Fruit fly (Drosophila melanogaster) whole organism, embryonic: ENCODE data around the gene Ciz1.

Experiments
- Bdp1 ChIP-seq: fragments of 200-800 bp; sonication (Bioruptor generic); optimal IDR thresholded peaks from 3 replicates; lab custom pipeline; 2016; ENCODE audit warnings: missing biosample characterization, missing genetic modification characterization
- CG10274 ChIP-seq: fragments of 200-800 bp; sonication (Bioruptor generic); optimal IDR thresholded peaks from 3 replicates; lab custom pipeline; 2017; ENCODE audit warnings: missing biosample characterization, mild to moderate bottlenecking, missing genetic modification characterization
- CG10462 ChIP-seq: fragments of 200-800 bp; sonication (Bioruptor generic); optimal IDR thresholded peaks from 2 replicates; lab custom pipeline; 2016; ENCODE audit warnings: missing biosample characterization, missing genetic modification characterization
- CG11398 ChIP-seq: fragments of 200-800 bp; sonication (Bioruptor generic); optimal IDR thresholded peaks from 2 replicates; lab custom pipeline; 2016; ENCODE audit warnings: missing biosample characterization, missing genetic modification characterization
- CG12391 ChIP-seq: fragments of 200-800 bp; sonication (Bioruptor generic); optimal IDR thresholded peaks from 3 replicates; lab custom pipeline; 2018; ENCODE audit warnings: missing biosample characterization, mild to moderate bottlenecking, missing genetic modification characterization, moderate library complexity
- CG16813 ChIP-seq: fragments of 200-800 bp; sonication (Bioruptor generic); IDR thresholded peaks from 3 replicates; pipeline ENCODE4 v1.3.6; 2022; ENCODE audit warnings: missing biosample characterization, missing genetic modification characterization; ENCODE audit not compliant: partially characterized antibody
- CG17361 ChIP-seq: fragments of 200-800 bp; sonication (Bioruptor generic); IDR thresholded peaks from 3 replicates; pipeline ENCODE4 v1.3.6; 2022; ENCODE audit warnings: missing biosample characterization, missing genetic modification characterization
- CG17912 ChIP-seq: fragments of 200-800 bp; sonication (Bioruptor generic); optimal IDR thresholded peaks from 2 replicates; lab custom pipeline; 2018; ENCODE audit warnings: missing biosample characterization, mild to moderate bottlenecking, missing genetic modification characterization
- CG2889 ChIP-seq: fragments of 200-800 bp; sonication (Bioruptor generic); IDR thresholded peaks from 3 replicates; pipeline ENCODE4 v1.3.6; 2022; ENCODE audit warnings: missing biosample characterization, missing genetic modification characterization
- CG33557 ChIP-seq: fragments of 200-800 bp; sonication (Bioruptor generic); optimal IDR thresholded peaks from 2 replicates; lab custom pipeline; 2019; ENCODE audit warnings: missing biosample characterization, mild to moderate bottlenecking, missing genetic modification characterization, moderate library complexity
- CG3407 ChIP-seq: fragments of 200-800 bp; sonication (Bioruptor generic); optimal IDR thresholded peaks from 2 replicates; lab custom pipeline; 2018; ENCODE audit warnings: missing biosample characterization, mild to moderate bottlenecking, missing genetic modification characterization
- CG3995 ChIP-seq: fragments of 200-800 bp; sonication (Bioruptor generic); optimal IDR thresholded peaks from 3 replicates; lab custom pipeline; 2016; ENCODE audit warnings: missing biosample characterization, missing genetic modification characterization
- CG4617 ChIP-seq: fragments of 200-800 bp; sonication (Bioruptor generic); optimal IDR thresholded peaks from 3 replicates; lab custom pipeline; 2016; ENCODE audit warnings: missing biosample characterization, missing genetic modification characterization, borderline replicate concordance
- CHES-1-like ChIP-seq: fragments of 200-800 bp; sonication (Bioruptor generic); optimal IDR thresholded peaks from 2 replicates; lab custom pipeline; 2016; ENCODE audit warnings: missing biosample characterization, missing genetic modification characterization
- Chrac-16 ChIP-seq: fragments of 200-800 bp; sonication (Bioruptor generic); optimal IDR thresholded peaks from 3 replicates; lab custom pipeline; 2016; ENCODE audit warnings: missing biosample characterization, missing genetic modification characterization
- D ChIP-seq, 2 experiments: fragments of 200-800 bp in 1 of 2; fragments of >200 bp in 1 of 2; sonication (Bioruptor generic) in 1 of 2; optimal IDR thresholded peaks; 2 replicates in 1 of 2; 3 replicates in 1 of 2; lab custom pipeline; 2017; ENCODE audit warnings: mild to moderate bottlenecking in 1 of 2, missing biosample characterization in 1 of 2, missing genetic modification characterization in 1 of 2, missing genetic modification reagents in 1 of 2
- Dp ChIP-seq: fragments of 200-800 bp; sonication (Bioruptor generic); optimal IDR thresholded peaks from 2 replicates; lab custom pipeline; 2018; ENCODE audit warnings: missing biosample characterization, mild to moderate bottlenecking, missing genetic modification characterization, moderate library complexity
- Drgx ChIP-seq: fragments of 200-800 bp; sonication (Bioruptor generic); IDR thresholded peaks from 2 replicates; pipeline ENCODE4 v1.3.6; 2022; ENCODE audit warnings: missing biosample characterization, missing genetic modification characterization
- E2f2 ChIP-seq: fragments of 200-800 bp; sonication (Bioruptor generic); IDR thresholded peaks from 2 replicates; pipeline ENCODE4 v1.3.6; 2022; ENCODE audit warnings: missing biosample characterization, missing genetic modification characterization
- Gsc ChIP-seq: fragments of 200-800 bp; sonication (Bioruptor generic); IDR thresholded peaks from 2 replicates; pipeline ENCODE4 v1.3.6; 2022; ENCODE audit warnings: missing biosample characterization, missing genetic modification characterization
- Gug ChIP-seq: fragments of 200-800 bp; sonication (Bioruptor generic); IDR thresholded peaks from 4 replicates; pipeline ENCODE4 v1.3.6; 2022; ENCODE audit warnings: missing biosample characterization, missing genetic modification characterization
- Kr ChIP-seq: fragments of 200-800 bp; sonication (Bioruptor generic); optimal IDR thresholded peaks from 2 replicates; lab custom pipeline; 2017; ENCODE audit warnings: missing biosample characterization, mild to moderate bottlenecking, missing genetic modification characterization
- MTF-1 ChIP-seq: fragments of 200-800 bp; sonication (Bioruptor generic); optimal IDR thresholded peaks from 2 replicates; lab custom pipeline; 2018; ENCODE audit warnings: missing biosample characterization, mild to moderate bottlenecking, missing genetic modification characterization, borderline replicate concordance
- Oaz ChIP-seq: fragments of 200-800 bp; sonication (Bioruptor generic); IDR thresholded peaks from 2 replicates; pipeline ENCODE4 v1.3.6; 2022; ENCODE audit warnings: missing biosample characterization, missing genetic modification characterization
- Optix ChIP-seq: fragments of 200-800 bp; sonication (Bioruptor generic); IDR thresholded peaks from 3 replicates; pipeline ENCODE4 v1.3.6; 2022; ENCODE audit warnings: missing biosample characterization, missing genetic modification characterization
- Taf1 ChIP-seq: fragments of 200-800 bp; sonication (Bioruptor generic); IDR thresholded peaks from 2 replicates; pipeline ENCODE4 v1.3.6; 2022; ENCODE audit warnings: missing biosample characterization, missing genetic modification characterization
- Vsx1 ChIP-seq: fragments of 200-800 bp; sonication (Bioruptor generic); optimal IDR thresholded peaks from 2 replicates; lab custom pipeline; 2017; ENCODE audit warnings: missing biosample characterization, mild to moderate bottlenecking, missing genetic modification characterization, missing genetic modification reagents
- Xbp1 ChIP-seq: fragments of 200-800 bp; sonication (Bioruptor generic); optimal IDR thresholded peaks from 3 replicates; lab custom pipeline; 2016; ENCODE audit warnings: missing biosample characterization, mild to moderate bottlenecking, missing genetic modification characterization
- ap ChIP-seq: fragments of 200-800 bp; sonication (Bioruptor generic); IDR thresholded peaks from 2 replicates; pipeline ENCODE4 v1.3.6; 2022; ENCODE audit warnings: missing biosample characterization, missing genetic modification characterization
- bbx ChIP-seq: fragments of 200-800 bp; sonication (Bioruptor generic); IDR thresholded peaks from 2 replicates; pipeline ENCODE4 v1.3.6; 2022; ENCODE audit warnings: missing biosample characterization, missing genetic modification characterization; ENCODE audit not compliant: partially characterized antibody
- corto ChIP-seq: fragments of 200-800 bp; sonication (Bioruptor generic); optimal IDR thresholded peaks from 2 replicates; lab custom pipeline; 2016; ENCODE audit warnings: missing biosample characterization, mild to moderate bottlenecking, missing genetic modification characterization, moderate library complexity
- dpn ChIP-seq, 2 experiments: fragments of 200-800 bp; sonication (Bioruptor generic); optimal IDR thresholded peaks; 3 replicates each; lab custom pipeline; 2016; ENCODE audit warnings: missing biosample characterization in 2 of 2, missing genetic modification characterization in 2 of 2
- en ChIP-seq: fragments of 200-800 bp; sonication (Bioruptor generic); optimal IDR thresholded peaks from 2 replicates; lab custom pipeline; 2016; ENCODE audit warnings: missing biosample characterization, missing genetic modification characterization
- gcm ChIP-seq: fragments of 200-800 bp; sonication (Bioruptor generic); optimal IDR thresholded peaks from 2 replicates; lab custom pipeline; 2019; ENCODE audit warnings: missing biosample characterization, mild to moderate bottlenecking, missing genetic modification characterization, moderate library complexity
- gfzf ChIP-seq: fragments of 200-800 bp; sonication (Bioruptor generic); optimal IDR thresholded peaks from 2 replicates; lab custom pipeline; 2016; ENCODE audit warnings: missing biosample characterization, mild to moderate bottlenecking, missing genetic modification characterization, moderate library complexity
- kah ChIP-seq: fragments of 200-800 bp; sonication (Bioruptor generic); optimal IDR thresholded peaks from 2 replicates; lab custom pipeline; 2018; ENCODE audit warnings: missing biosample characterization, mild to moderate bottlenecking, missing genetic modification characterization
- mld ChIP-seq: fragments of 200-800 bp; sonication (Bioruptor generic); IDR thresholded peaks from 3 replicates; pipeline ENCODE4 v1.3.6; 2022; ENCODE audit warnings: missing biosample characterization, missing genetic modification characterization; ENCODE audit not compliant: partially characterized antibody
- nerfin-1 ChIP-seq: fragments of 200-800 bp; sonication (Bioruptor generic); optimal IDR thresholded peaks from 3 replicates; lab custom pipeline; 2019; ENCODE audit warnings: missing biosample characterization, mild to moderate bottlenecking, missing genetic modification characterization, moderate library complexity
- nom ChIP-seq: fragments of 200-800 bp; sonication (Bioruptor generic); optimal IDR thresholded peaks from 2 replicates; lab custom pipeline; 2017; ENCODE audit warnings: missing biosample characterization, missing genetic modification characterization, mild to moderate bottlenecking, moderate library complexity, missing genetic modification reagents
- ranshi ChIP-seq: fragments of 200-800 bp; sonication (Bioruptor generic); IDR thresholded peaks from 2 replicates; pipeline ENCODE4 v1.3.6; 2022; ENCODE audit warnings: missing biosample characterization, missing genetic modification characterization
- sd ChIP-seq: fragments of 200-800 bp; sonication (Bioruptor generic); optimal IDR thresholded peaks from 3 replicates; lab custom pipeline; 2018; ENCODE audit warnings: missing biosample characterization, mild to moderate bottlenecking, missing genetic modification characterization, moderate library complexity
- sim ChIP-seq: fragments of 200-800 bp; sonication (Bioruptor generic); IDR thresholded peaks from 2 replicates; pipeline ENCODE4 v1.3.6; 2022; ENCODE audit warnings: missing biosample characterization, missing genetic modification characterization
- slbo ChIP-seq: fragments of 200-800 bp; sonication (Bioruptor generic); IDR thresholded peaks from 2 replicates; pipeline ENCODE4 v1.3.6; 2022; ENCODE audit warnings: missing biosample characterization, missing genetic modification characterization
- unpg ChIP-seq: fragments of 200-800 bp; sonication (Bioruptor generic); optimal IDR thresholded peaks from 3 replicates; lab custom pipeline; 2018; ENCODE audit warnings: missing biosample characterization, mild to moderate bottlenecking, missing genetic modification characterization, moderate library complexity
- wdn ChIP-seq: fragments of 200-800 bp; sonication (Bioruptor generic); IDR thresholded peaks from 2 replicates; pipeline ENCODE4 v1.3.6; 2022; ENCODE audit warnings: missing biosample characterization, missing genetic modification characterization
- wor ChIP-seq: fragments of 200-800 bp; sonication (Bioruptor generic); IDR thresholded peaks from 2 replicates; pipeline ENCODE4 v1.3.6; 2022; ENCODE audit warnings: missing biosample characterization, missing genetic modification characterization
- zen ChIP-seq: fragments of 200-800 bp; sonication (Bioruptor generic); optimal IDR thresholded peaks from 3 replicates; lab custom pipeline; 2018; ENCODE audit warnings: missing biosample characterization, mild to moderate bottlenecking, missing genetic modification characterization, moderate library complexity
- zfh2 ChIP-seq: fragments of 200-800 bp; sonication (Bioruptor generic); optimal IDR thresholded peaks from 2 replicates; lab custom pipeline; 2016; ENCODE audit warnings: missing biosample characterization, missing genetic modification characterization

Gene Ciz1

DNA sequence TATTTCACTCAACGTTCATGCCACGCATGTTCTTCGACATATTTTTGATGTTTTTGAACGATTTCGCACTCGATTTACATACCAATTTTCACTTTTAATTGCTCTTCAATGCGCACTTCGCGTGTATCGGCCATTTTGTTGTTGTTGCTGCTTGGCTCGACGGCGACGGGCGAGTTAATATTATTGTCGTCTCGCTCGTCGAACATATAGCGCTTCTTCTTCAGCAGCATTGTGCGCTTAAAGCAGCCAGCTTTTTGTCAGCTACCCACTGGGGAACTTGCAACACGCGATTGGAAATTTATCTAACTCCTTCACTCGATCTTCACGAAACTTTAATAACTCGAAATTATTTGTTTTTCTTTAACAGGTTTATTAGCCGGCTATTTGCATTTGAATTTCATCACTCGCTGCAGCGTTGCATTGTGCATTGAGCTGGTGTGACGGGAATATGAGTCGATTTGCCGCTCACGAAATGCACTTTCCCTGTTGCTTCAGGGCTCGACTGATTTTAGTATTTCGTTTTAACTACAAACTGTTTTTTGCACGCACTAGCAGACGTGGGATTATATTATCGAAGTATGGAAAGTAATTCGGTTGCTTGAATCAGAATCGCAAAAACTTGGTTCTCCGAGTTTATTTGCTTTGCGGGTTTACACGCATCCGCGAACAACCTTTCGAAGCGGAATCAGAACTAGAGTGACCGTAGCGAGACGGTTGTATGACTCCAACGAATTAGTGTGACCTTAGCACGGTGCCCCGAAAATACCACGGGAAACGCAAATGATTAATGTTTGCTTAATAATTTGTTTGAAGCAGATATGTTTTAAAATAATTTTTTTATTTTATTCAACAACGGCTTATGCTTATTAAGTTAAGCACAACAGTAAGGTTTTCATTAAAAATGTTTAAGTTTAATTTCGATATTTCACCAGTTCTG, 9.6 kb upstream of the Ciz1 start, which contains the start of gene RasGAP1 (continued):
- TF ChIP-seq Gug, result no peak
- TF ChIP-seq Chrac-16, result no peak
- peak; percentile 91 for TF ChIP-seq CG4617 (GFP tag; lab: Kevin White, UChicago)
- TF ChIP-seq CG17361 (GFP tag; lab: Robert Waterston, UW), result no peak
- TF ChIP-seq CG10274 (GFP tag; lab: Kevin White, UChicago), result no peak
- TF ChIP-seq ap (GFP tag; lab: Robert Waterston, UW), result no peak
- no peak for TF ChIP-seq unpg (GFP tag; lab: Kevin White, UChicago)
- peak; percentile 40; the same call in 1 of the 3 replicates for TF ChIP-seq CG16813
- TF ChIP-seq nerfin-1 (tag; lab: Kevin White, UChicago), result peak; percentile 62
- TF ChIP-seq CG2889 (GFP tag; lab: Robert Waterston, UW), result no peak
- no peak for TF ChIP-seq wdn
- no peak for TF ChIP-seq Xbp1
- no peak for TF ChIP-seq E2f2 (GFP tag; lab: Robert Waterston, UW)
- peak; percentile 50 for TF ChIP-seq CHES-1-like
- no peak for TF ChIP-seq Drgx
- no peak for TF ChIP-seq wor
- no peak for TF ChIP-seq Optix (GFP tag; lab: Robert Waterston, UW)
- no peak for TF ChIP-seq dpn (GFP tag; optimal IDR thresholded peaks at IDR 0.05; lab: Kevin White, UChicago)
- no peak for TF ChIP-seq en (GFP tag; lab: Kevin White, UChicago)
- no peak for TF ChIP-seq zfh2
- TF ChIP-seq Vsx1 (GFP tag; lab: Kevin White, UChicago), result no peak
- TF ChIP-seq gfzf (GFP tag; lab: Kevin White, UChicago), result peak; percentile 78
- peak; percentile 54; the same call in 1 of the 2 replicates for TF ChIP-seq bbx (GFP tag; lab: Robert Waterston, UW)
- TF ChIP-seq gcm (GFP tag; lab: Kevin White, UChicago), result no peak
- no peak for TF ChIP-seq CG10462 (GFP tag; lab: Kevin White, UChicago)
- no peak for TF ChIP-seq CG33557 (GFP tag; lab: Kevin White, UChicago)
- TF ChIP-seq Bdp1 (GFP tag; lab: Kevin White, UChicago), result no peak
- TF ChIP-seq sd, result no peak
- peak; percentile 13 for TF ChIP-seq MTF-1 (GFP tag; lab: Kevin White, UChicago)
- TF ChIP-seq CG11398, result no peak
- TF ChIP-seq corto (GFP tag; lab: Kevin White, UChicago), result no peak
- no peak for TF ChIP-seq CG17912 (GFP tag; lab: Kevin White, UChicago)
- no peak for TF ChIP-seq nom (GFP tag; lab: Kevin White, UChicago)
- TF ChIP-seq Gsc (GFP tag; lab: Robert Waterston, UW), result no peak
- TF ChIP-seq D (optimal IDR thresholded peaks at IDR 0.05; lab: Kevin White, UChicago), result peak; percentile 12
- no peak for TF ChIP-seq D (GFP tag; optimal IDR thresholded peaks at IDR 0.05; lab: Kevin White, UChicago)
- TF ChIP-seq Oaz, result no peak
- TF ChIP-seq Kr, result no peak
- TF ChIP-seq ranshi (GFP tag; lab: Robert Waterston, UW), result no peak
- TF ChIP-seq slbo (GFP tag; lab: Robert Waterston, UW), result peak; percentile 54
- TF ChIP-seq zen (tag; lab: Kevin White, UChicago), result no peak
- no peak for TF ChIP-seq CG3407
- TF ChIP-seq mld (GFP tag; lab: Robert Waterston, UW), result no peak
- TF ChIP-seq Dp (GFP tag; lab: Kevin White, UChicago), result peak; percentile 25
- TF ChIP-seq CG3995, result no peak
- TF ChIP-seq Taf1 (GFP tag; lab: Robert Waterston, UW), result 0 out of 2 replicates have a peak, but pooled peaks have one; percentile 7
- TF ChIP-seq CG12391 (tag; lab: Kevin White, UChicago), result no peak
- no peak for TF ChIP-seq kah
- no peak for TF ChIP-seq sim (GFP tag; lab: Robert Waterston, UW)
